1 fruit fly cellular context compared by ENCODE assay signal in the genomic region with DNA sequence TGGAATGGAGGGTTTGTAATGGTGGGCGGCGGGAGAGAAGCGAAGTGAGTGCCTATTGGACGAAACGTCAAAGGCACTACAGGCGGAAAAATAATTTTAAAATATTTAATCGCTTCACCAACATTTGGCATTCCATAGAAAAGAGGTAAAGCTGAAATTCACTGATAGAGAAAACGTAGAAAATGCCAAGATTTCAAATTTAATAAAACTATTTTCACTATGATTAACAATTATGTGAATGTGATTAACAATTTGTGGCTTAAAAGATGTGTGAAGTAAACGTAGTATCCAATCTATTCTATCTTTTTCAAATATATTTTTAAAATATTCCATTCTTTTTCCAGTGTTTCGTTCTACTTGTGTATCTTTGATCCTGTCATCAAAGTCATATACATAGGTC.
TF ChIP-seq lines count a peak whose summit lies in the region.

No protein-coding gene starts in this region.

TF ChIP-seq in whole organism, prepupa, 60 proteins besides CTCF, POLR2A, EP300 and RAD21 (continued from another document):
- TF ChIP-seq Blimp-1 (GFP tag; optimal IDR thresholded peaks at IDR 0.05; lab: Kevin White, UChicago) (no peak), ss (GFP tag; optimal IDR thresholded peaks at IDR 0.05; lab: Kevin White, UChicago) (no peak), CG3919 (GFP tag; optimal IDR thresholded peaks at IDR 0.05; lab: Kevin White, UChicago) (peak; percentile 15), eg (GFP tag; IDR thresholded peaks at IDR 0.05; lab: Robert Waterston, UW) (no peak), CG8319 (GFP tag; optimal IDR thresholded peaks at IDR 0.05; lab: Kevin White, UChicago) (no peak), CG6792 (GFP tag; optimal IDR thresholded peaks at IDR 0.05; lab: Kevin White, UChicago) (no peak), Eip78C (GFP tag; lab: Kevin White, UChicago) (peak; percentile 74), Hr39 (GFP tag; optimal IDR thresholded peaks at IDR 0.05; lab: Kevin White, UChicago) (no peak), Met (GFP tag; optimal IDR thresholded peaks at IDR 0.05; lab: Kevin White, UChicago) (no peak), net (GFP tag; optimal IDR thresholded peaks at IDR 0.05; lab: Kevin White, UChicago) (peak; percentile 29), dsx (GFP tag; optimal IDR thresholded peaks at IDR 0.05; lab: Kevin White, UChicago; ENCODE audit: poor library complexity, severe bottlenecking) (no peak), Ets21C (GFP tag; optimal IDR thresholded peaks at IDR 0.05; lab: Kevin White, UChicago) (no peak), CG11294 (GFP tag; IDR thresholded peaks at IDR 0.05; lab: Robert Waterston, UW) (no peak), Eip75B (GFP tag; optimal IDR thresholded peaks at IDR 0.05; lab: Kevin White, UChicago) (no peak), lz (GFP tag; optimal IDR thresholded peaks at IDR 0.05; lab: Kevin White, UChicago) (no peak), cyc (GFP tag; optimal IDR thresholded peaks at IDR 0.05; lab: Kevin White, UChicago) (no peak), dac (GFP tag; optimal IDR thresholded peaks at IDR 0.05; lab: Kevin White, UChicago) (no peak)
